Fruit fly (Drosophila melanogaster) whole organism, prepupa: Measurements from ENCODE around the gene CG8927.

Source experiments
- Blimp-1 ChIP-seq: fragments of 200-800 bp; sonication (Bioruptor generic); optimal IDR thresholded peaks from 3 replicates; lab custom pipeline; 2017; ENCODE audit warnings: missing biosample characterization, missing genetic modification characterization, mild to moderate bottlenecking, moderate library complexity, missing genetic modification reagents
- CG10669 ChIP-seq: fragments of 200-800 bp; sonication (Bioruptor generic); optimal IDR thresholded peaks from 3 replicates; lab custom pipeline; 2018; ENCODE audit warnings: missing biosample characterization, mild to moderate bottlenecking, missing genetic modification characterization, moderate library complexity
- CG11294 ChIP-seq: fragments of 200-800 bp; sonication (Bioruptor generic); IDR thresholded peaks from 2 replicates; pipeline ENCODE4 v1.3.6; 2022; ENCODE audit warnings: missing biosample characterization, missing genetic modification characterization
- CG11762 ChIP-seq: fragments of 200-800 bp; sonication (Bioruptor generic); optimal IDR thresholded peaks from 3 replicates; lab custom pipeline; 2016; ENCODE audit warnings: missing biosample characterization, missing genetic modification characterization; ENCODE audit not compliant: insufficient read depth
- CG15336 ChIP-seq: fragments of 200-800 bp; sonication (Bioruptor generic); IDR thresholded peaks from 2 replicates; pipeline ENCODE4 v1.3.6; 2022; ENCODE audit warnings: missing biosample characterization, missing genetic modification characterization
- CG1621 ChIP-seq: fragments of 200-800 bp; sonication (Bioruptor generic); optimal IDR thresholded peaks from 3 replicates; lab custom pipeline; 2018; ENCODE audit warnings: missing biosample characterization, mild to moderate bottlenecking, missing genetic modification characterization
- CG16779 ChIP-seq: fragments of 200-800 bp; sonication (Bioruptor generic); optimal IDR thresholded peaks from 3 replicates; lab custom pipeline; 2017; ENCODE audit warnings: missing biosample characterization, mild to moderate bottlenecking, missing genetic modification characterization
- CG3032 ChIP-seq: fragments of 200-800 bp; optimal IDR thresholded peaks from 2 replicates; lab custom pipeline; 2019; ENCODE audit warnings: missing biosample characterization, mild to moderate bottlenecking, missing genetic modification characterization, moderate library complexity
- CG3919 ChIP-seq: fragments of 200-800 bp; sonication (Bioruptor generic); optimal IDR thresholded peaks from 3 replicates; lab custom pipeline; 2016; ENCODE audit warnings: missing biosample characterization, missing genetic modification characterization
- CG6163 ChIP-seq: fragments of 200-800 bp; sonication (Bioruptor generic); IDR thresholded peaks from 3 replicates; pipeline ENCODE4 v1.3.6; 2022; ENCODE audit warnings: missing biosample characterization, missing genetic modification characterization
- CG6276 ChIP-seq: fragments of 200-800 bp; sonication (Bioruptor generic); optimal IDR thresholded peaks from 2 replicates; lab custom pipeline; 2017; ENCODE audit warnings: missing biosample characterization, mild to moderate bottlenecking, missing genetic modification characterization
- CG6792 ChIP-seq: fragments of 200-800 bp; sonication (Bioruptor generic); optimal IDR thresholded peaks from 3 replicates; lab custom pipeline; 2016; ENCODE audit warnings: missing biosample characterization, missing genetic modification characterization
- CG6808 ChIP-seq: fragments of 200-800 bp; sonication (Bioruptor generic); optimal IDR thresholded peaks from 3 replicates; lab custom pipeline; 2017; ENCODE audit warnings: missing biosample characterization, missing genetic modification characterization, mild to moderate bottlenecking, moderate library complexity, missing genetic modification reagents
- CG7368 ChIP-seq: fragments of 200-800 bp; sonication (Bioruptor generic); optimal IDR thresholded peaks from 3 replicates; lab custom pipeline; 2016; ENCODE audit warnings: missing biosample characterization, missing genetic modification characterization
- CG8119 ChIP-seq: fragments of 200-800 bp; sonication (Bioruptor generic); IDR thresholded peaks from 3 replicates; pipeline ENCODE4 v1.3.6; 2022; ENCODE audit warnings: missing biosample characterization, missing genetic modification characterization
- CG8319 ChIP-seq: fragments of 200-800 bp; sonication (Bioruptor generic); optimal IDR thresholded peaks from 3 replicates; lab custom pipeline; 2016; ENCODE audit warnings: missing biosample characterization, missing genetic modification characterization
- CG8632 ChIP-seq: fragments of 200-800 bp; sonication (Bioruptor generic); optimal IDR thresholded peaks from 3 replicates; lab custom pipeline; 2016; ENCODE audit warnings: missing biosample characterization, missing genetic modification characterization
- CG9139 ChIP-seq: fragments of 200-800 bp; sonication (Bioruptor generic); optimal IDR thresholded peaks from 3 replicates; lab custom pipeline; 2017; ENCODE audit warnings: missing biosample characterization, mild to moderate bottlenecking, missing genetic modification characterization
- Eip75B ChIP-seq: fragments of 200-800 bp; sonication (Bioruptor generic); optimal IDR thresholded peaks from 3 replicates; lab custom pipeline; 2016; ENCODE audit warnings: missing biosample characterization, missing genetic modification characterization
- Eip78C ChIP-seq: fragments of 200-800 bp; sonication (Bioruptor generic); peaks from one replicate; lab custom pipeline; 2016; ENCODE audit warnings: missing biosample characterization, missing genetic modification characterization
- Eip93F ChIP-seq: fragments of 200-800 bp; sonication (Bioruptor generic); optimal IDR thresholded peaks from 2 replicates; lab custom pipeline; 2016; ENCODE audit warnings: missing biosample characterization, mild to moderate bottlenecking, missing genetic modification characterization
- Gug ChIP-seq: fragments of 200-800 bp; sonication (Bioruptor generic); IDR thresholded peaks from 2 replicates; pipeline ENCODE4 v1.3.6; 2022; ENCODE audit warnings: missing biosample characterization, missing genetic modification characterization
- Hr38 ChIP-seq: sonication (Bioruptor generic); optimal IDR thresholded peaks from 2 replicates; lab custom pipeline; 2016; ENCODE audit warnings: missing biosample characterization, missing genetic modification characterization
- Hr4 ChIP-seq: fragments of 200-800 bp; sonication (Bioruptor generic); optimal IDR thresholded peaks from 3 replicates; lab custom pipeline; 2016; ENCODE audit warnings: missing biosample characterization, missing genetic modification characterization
- Lpt ChIP-seq: fragments of 200-800 bp; sonication (Bioruptor generic); optimal IDR thresholded peaks from 3 replicates; lab custom pipeline; 2016; ENCODE audit warnings: missing biosample characterization, missing genetic modification characterization
- Met ChIP-seq: fragments of 200-800 bp; sonication (Bioruptor generic); optimal IDR thresholded peaks from 3 replicates; lab custom pipeline; 2016; ENCODE audit warnings: missing biosample characterization, missing genetic modification characterization
- OdsH ChIP-seq: fragments of 200-800 bp; sonication (Bioruptor generic); optimal IDR thresholded peaks from 3 replicates; lab custom pipeline; 2016; ENCODE audit warnings: missing biosample characterization, missing genetic modification characterization
- Smox ChIP-seq: fragments of 200-800 bp; sonication (Bioruptor generic); optimal IDR thresholded peaks from 3 replicates; lab custom pipeline; 2016; ENCODE audit warnings: missing biosample characterization, missing genetic modification characterization
- Sox102F ChIP-seq: fragments of 200-800 bp; sonication (Bioruptor generic); optimal IDR thresholded peaks from 2 replicates; lab custom pipeline; 2016; ENCODE audit warnings: missing biosample characterization, mild to moderate bottlenecking, missing genetic modification characterization
- Sox14 ChIP-seq: fragments of 200-800 bp; sonication (Bioruptor generic); optimal IDR thresholded peaks from 3 replicates; lab custom pipeline; 2016; ENCODE audit warnings: missing biosample characterization, missing genetic modification characterization
- Sox15 ChIP-seq: fragments of 200-800 bp; sonication (Bioruptor generic); optimal IDR thresholded peaks from 3 replicates; lab custom pipeline; 2016; ENCODE audit warnings: missing biosample characterization, missing genetic modification characterization
- achi ChIP-seq: fragments of 200-800 bp; sonication (Bioruptor generic); optimal IDR thresholded peaks from 3 replicates; lab custom pipeline; 2016; ENCODE audit warnings: missing biosample characterization, missing genetic modification characterization
- cyc ChIP-seq: fragments of 200-800 bp; sonication (Bioruptor generic); optimal IDR thresholded peaks from 3 replicates; lab custom pipeline; 2016; ENCODE audit warnings: missing biosample characterization, missing genetic modification characterization
- dac ChIP-seq: fragments of 200-800 bp; sonication (Bioruptor generic); optimal IDR thresholded peaks from 2 replicates; lab custom pipeline; 2017; ENCODE audit warnings: missing biosample characterization, mild to moderate bottlenecking, missing genetic modification characterization
- dsx ChIP-seq: fragments of 200-800 bp; optimal IDR thresholded peaks from 3 replicates; lab custom pipeline; 2019; ENCODE audit warnings: missing biosample characterization, mild to moderate bottlenecking, missing genetic modification characterization, moderate library complexity; ENCODE audit not compliant: poor library complexity, severe bottlenecking
- eg ChIP-seq: fragments of 200-800 bp; sonication (Bioruptor generic); IDR thresholded peaks from 3 replicates; pipeline ENCODE4 v1.3.6; 2022; ENCODE audit warnings: missing biosample characterization, missing genetic modification characterization
- esn ChIP-seq: fragments of 200-800 bp; sonication (Bioruptor generic); optimal IDR thresholded peaks from 2 replicates; lab custom pipeline; 2016; ENCODE audit warnings: missing biosample characterization, mild to moderate bottlenecking, missing genetic modification characterization, moderate library complexity
- fd59A ChIP-seq: fragments of 200-800 bp; sonication (Bioruptor generic); optimal IDR thresholded peaks from 2 replicates; lab custom pipeline; 2017; ENCODE audit warnings: missing biosample characterization, mild to moderate bottlenecking, missing genetic modification characterization, missing genetic modification reagents
- lz ChIP-seq: fragments of 200-800 bp; sonication (Bioruptor generic); optimal IDR thresholded peaks from 3 replicates; lab custom pipeline; 2016; ENCODE audit warnings: missing biosample characterization, missing genetic modification characterization
- net ChIP-seq: fragments of 200-800 bp; sonication (Bioruptor generic); optimal IDR thresholded peaks from 3 replicates; lab custom pipeline; 2016; ENCODE audit warnings: missing biosample characterization, missing genetic modification characterization
- pdm3 ChIP-seq: fragments of 200-800 bp; sonication (Bioruptor generic); optimal IDR thresholded peaks from 3 replicates; lab custom pipeline; 2016; ENCODE audit warnings: missing biosample characterization, missing genetic modification characterization
- salr ChIP-seq, 2 experiments: fragments of 200-800 bp; sonication (Bioruptor generic); optimal IDR thresholded peaks; 3 replicates each; lab custom pipeline; 2016 to 2018; ENCODE audit warnings: missing biosample characterization in 2 of 2, missing genetic modification characterization in 2 of 2, mild to moderate bottlenecking in 1 of 2
- spab ChIP-seq: fragments of 200-800 bp; sonication (Bioruptor generic); optimal IDR thresholded peaks from 2 replicates; lab custom pipeline; 2017; ENCODE audit warnings: missing biosample characterization, mild to moderate bottlenecking, missing genetic modification characterization, missing genetic modification reagents
- topi ChIP-seq: fragments of 200-800 bp; sonication (Bioruptor generic); optimal IDR thresholded peaks from 3 replicates; lab custom pipeline; 2016; ENCODE audit warnings: missing biosample characterization, missing genetic modification characterization
- vri ChIP-seq: fragments of 200-800 bp; sonication (Bioruptor generic); optimal IDR thresholded peaks from 3 replicates; lab custom pipeline; 2016; ENCODE audit warnings: missing biosample characterization, mild to moderate bottlenecking, missing genetic modification characterization

CG8927 gene

dm6 chr3R:16223252-16224037 lies 42.6 kb downstream of the CG8927 start (continued):
- TF ChIP-seq topi (peak; percentile 48), CG3032 (peak; percentile 87), CG8319 (GFP tag; lab: Kevin White, UChicago) (no peak), spab (GFP tag; lab: Kevin White, UChicago) (peak; percentile 79), pdm3 (GFP tag; lab: Kevin White, UChicago) (peak; percentile 62), CG8119 (GFP tag; lab: Robert Waterston, UW) (no peak), eg (GFP tag; lab: Robert Waterston, UW) (peak; percentile 4; the same call in 1 of the 3 replicates), Hr4 (peak; percentile 78), CG6276 (GFP tag; lab: Kevin White, UChicago) (peak; percentile 78), vri (no peak), lz (GFP tag; lab: Kevin White, UChicago) (peak; percentile 3), CG6163 (GFP tag; lab: Robert Waterston, UW) (peak; percentile 16; the same call in 1 of the 3 replicates), CG7368 (peak; percentile 2), CG9139 (GFP tag; lab: Kevin White, UChicago) (peak; percentile 39), CG16779 (peak; percentile 70), CG15336 (GFP tag; lab: Robert Waterston, UW) (no peak; the same call in 1 of the 2 replicates), Gug (GFP tag; lab: Robert Waterston, UW) (no peak)

- TF ChIP-seq CG16779 (peak; percentile 92), CG15336 (GFP tag; lab: Robert Waterston, UW) (no peak), Eip93F (GFP tag; lab: Kevin White, UChicago) (no peak), dac (GFP tag; lab: Kevin White, UChicago) (peak; percentile 81), CG8319 (GFP tag; lab: Kevin White, UChicago) (peak; percentile 84), CG11294 (no peak), Sox15 (GFP tag; lab: Kevin White, UChicago) (peak; percentile 80), eg (GFP tag; lab: Robert Waterston, UW) (no peak), CG3032 (peak; percentile 98), Blimp-1 (GFP tag; lab: Kevin White, UChicago) (peak; percentile 51), esn (GFP tag; lab: Kevin White, UChicago) (peak; percentile 92), CG11762 (GFP tag; lab: Kevin White, UChicago) (peak; percentile 93), CG3919 (GFP tag; lab: Kevin White, UChicago) (peak; percentile 97), CG6808 (GFP tag; lab: Kevin White, UChicago) (peak; percentile 97), fd59A (GFP tag; lab: Kevin White, UChicago) (peak; percentile 97), topi (peak; percentile 91), Gug (GFP tag; lab: Robert Waterston, UW) (no peak), Hr38 (GFP tag; lab: Kevin White, UChicago) (peak; percentile 24), Sox102F (GFP tag; lab: Kevin White, UChicago) (peak; percentile 83), CG6792 (GFP tag; lab: Kevin White, UChicago) (peak; percentile 95), achi (GFP tag; lab: Kevin White, UChicago) (peak; percentile 96), Met (GFP tag; lab: Kevin White, UChicago) (peak; percentile 90), cyc (GFP tag; lab: Kevin White, UChicago) (peak; percentile 89), CG8632 (peak; percentile 94), CG1621 (tag; lab: Kevin White, UChicago) (peak; percentile 96), CG8119 (GFP tag; lab: Robert Waterston, UW) (no peak), net (GFP tag; lab: Kevin White, UChicago) (peak; percentile 96), Lpt (GFP tag; lab: Kevin White, UChicago) (peak; percentile 96), dsx (GFP tag; lab: Kevin White, UChicago) (peak; percentile 98), Sox14 (GFP tag; lab: Kevin White, UChicago) (peak; percentile 96), CG6163 (GFP tag; lab: Robert Waterston, UW) (no peak), Smox (GFP tag; lab: Kevin White, UChicago) (peak; percentile 82), CG10669 (GFP tag; lab: Kevin White, UChicago) (peak; percentile 98), Eip78C (GFP tag; lab: Kevin White, UChicago) (peak; percentile 99), CG6276 (GFP tag; lab: Kevin White, UChicago) (peak; percentile 97), salr (GFP tag; optimal IDR thresholded peaks at IDR 0.05; lab: Kevin White, UChicago) (peak; percentile 93 to 95), Eip75B (GFP tag; lab: Kevin White, UChicago) (peak; percentile 97), OdsH (GFP tag; lab: Kevin White, UChicago) (peak; percentile 96)
Observed at dm6 chr3R:16224415-16225165, 43.8 kb downstream of the CG8927 start.
